Fruit fly (Drosophila melanogaster) whole organism, wandering third instar larva: ENCODE data around the gene mav.

Experiments used
- CrebA ChIP-seq: fragments of 200-800 bp; sonication (Bioruptor generic); optimal IDR thresholded peaks from 2 replicates; lab custom pipeline; 2016; ENCODE audit warnings: missing biosample characterization, mild to moderate bottlenecking, missing genetic modification characterization, borderline replicate concordance
- HLH106 ChIP-seq: fragments of 200-800 bp; optimal IDR thresholded peaks from 3 replicates; lab custom pipeline; 2019; ENCODE audit warnings: missing biosample characterization, mild to moderate bottlenecking, missing genetic modification characterization, moderate library complexity
- Sp1 ChIP-seq: fragments of 200-800 bp; sonication (Bioruptor generic); optimal IDR thresholded peaks from 3 replicates; lab custom pipeline; 2019; ENCODE audit warnings: missing biosample characterization, mild to moderate bottlenecking, missing genetic modification characterization, moderate library complexity
- Vsx2 ChIP-seq: fragments of 200-300, 225-300 bp; sonication (Bioruptor generic); optimal IDR thresholded peaks from 2 replicates; lab custom pipeline; 2018; ENCODE audit warnings: missing biosample characterization, missing genetic modification characterization; ENCODE audit not compliant: partially characterized antibody
- lola ChIP-seq: fragments of >200 bp; optimal IDR thresholded peaks from 2 replicates; lab custom pipeline; 2017; ENCODE audit warnings: missing biosample characterization, missing genetic modification characterization
- pan ChIP-seq: fragments of >200 bp; optimal IDR thresholded peaks from 2 replicates; lab custom pipeline; 2017

DNA sequence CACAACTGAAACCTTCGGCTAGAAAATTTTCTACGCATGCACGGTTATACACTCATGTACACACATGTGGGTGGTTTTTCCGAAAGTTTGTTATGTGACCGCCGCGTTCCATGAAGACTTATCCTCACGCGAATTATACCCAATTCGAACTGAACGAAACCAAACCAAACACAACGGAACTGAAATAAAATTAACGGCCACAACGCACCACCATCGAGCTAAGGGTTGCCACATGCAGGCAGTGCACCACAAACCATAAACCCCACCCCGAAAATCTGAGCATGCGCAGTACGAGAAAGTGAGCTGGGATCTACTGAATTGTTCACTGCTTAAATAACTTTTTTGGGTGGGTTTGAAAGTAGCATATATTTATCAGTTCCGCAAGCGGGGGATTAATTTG is 18.3 kb downstream of the mav start, which contains the start of gene onecut:
- TF ChIP-seq lola (GFP tag; lab: Kevin White, UChicago) = no peak
- TF ChIP-seq Vsx2 (GFP tag; lab: Kevin White, UChicago) = no peak
- no peak for TF ChIP-seq HLH106 (tag; lab: Kevin White, UChicago)
- TF ChIP-seq CrebA = no peak
- TF ChIP-seq pan = no peak
- no peak for TF ChIP-seq Sp1 (GFP tag; lab: Kevin White, UChicago)
